Fruit fly (Drosophila melanogaster) whole organism, embryonic: Measurements from ENCODE around the gene Jhbp12.
A peak's percentile ranks its signal among the peaks of the same experiment; 100 is the strongest.

Source experiments
- Abd-B ChIP-seq: fragments of 200-800 bp; sonication (Bioruptor generic); optimal IDR thresholded peaks from 2 replicates; lab custom pipeline; 2018; ENCODE audit warnings: missing biosample characterization, mild to moderate bottlenecking, missing genetic modification characterization, moderate library complexity
- Ada2b ChIP-seq: fragments of 200-800 bp; sonication (Bioruptor generic); IDR thresholded peaks from 2 replicates; pipeline ENCODE4 v1.3.6; 2022; ENCODE audit warnings: missing biosample characterization, missing genetic modification characterization
- Adf1 ChIP-seq: fragments of 200-800 bp; sonication (Bioruptor generic); IDR thresholded peaks from 2 replicates; pipeline ENCODE4 v1.3.6; 2022; ENCODE audit warnings: missing biosample characterization, missing genetic modification characterization
- Aef1 ChIP-seq: fragments of 200-800 bp; sonication (Bioruptor generic); IDR thresholded peaks from 3 replicates; pipeline ENCODE4 v1.3.6; 2022; ENCODE audit warnings: missing biosample characterization, missing genetic modification characterization
- Atf3 ChIP-seq: fragments of 200-800 bp; sonication (Bioruptor generic); optimal IDR thresholded peaks from 3 replicates; lab custom pipeline; 2016; ENCODE audit warnings: missing biosample characterization, missing genetic modification characterization
- BEAF-32 ChIP-seq: fragments of 200-800 bp; sonication (Bioruptor generic); optimal IDR thresholded peaks from 3 replicates; lab custom pipeline; 2017; ENCODE audit warnings: missing biosample characterization, missing genetic modification characterization, mild to moderate bottlenecking, moderate library complexity, missing genetic modification reagents
- CG10654 ChIP-seq: fragments of 200-800 bp; sonication (Bioruptor generic); optimal IDR thresholded peaks from 2 replicates; lab custom pipeline; 2016; ENCODE audit warnings: missing biosample characterization, missing genetic modification characterization
- CG11398 ChIP-seq: fragments of 200-800 bp; sonication (Bioruptor generic); optimal IDR thresholded peaks from 2 replicates; lab custom pipeline; 2016; ENCODE audit warnings: missing biosample characterization, missing genetic modification characterization
- CG12659 ChIP-seq: fragments of 200-800 bp; sonication (Bioruptor generic); optimal IDR thresholded peaks from 3 replicates; lab custom pipeline; 2017; ENCODE audit warnings: mild to moderate bottlenecking, missing biosample characterization, missing genetic modification reagents, missing genetic modification characterization
- CG13296 ChIP-seq: fragments of 200-800 bp; sonication (Bioruptor generic); optimal IDR thresholded peaks from 3 replicates; lab custom pipeline; 2018; ENCODE audit warnings: missing biosample characterization, mild to moderate bottlenecking, missing genetic modification characterization
- CG2199 ChIP-seq: fragments of 200-800 bp; sonication (Bioruptor generic); IDR thresholded peaks from 3 replicates; pipeline ENCODE4 v1.3.6; 2022; ENCODE audit warnings: missing biosample characterization, missing genetic modification characterization
- CG34376 ChIP-seq: fragments of 200-800 bp; sonication (Bioruptor generic); optimal IDR thresholded peaks from 2 replicates; lab custom pipeline; 2018; ENCODE audit warnings: missing biosample characterization, mild to moderate bottlenecking, missing genetic modification characterization
- CG42726 ChIP-seq: fragments of 200-800 bp; sonication (Bioruptor generic); IDR thresholded peaks from 2 replicates; pipeline ENCODE4 v1.3.6; 2022; ENCODE audit warnings: missing biosample characterization, missing genetic modification characterization; ENCODE audit not compliant: partially characterized antibody
- CG4617 ChIP-seq: fragments of 200-800 bp; sonication (Bioruptor generic); optimal IDR thresholded peaks from 3 replicates; lab custom pipeline; 2016; ENCODE audit warnings: missing biosample characterization, missing genetic modification characterization, borderline replicate concordance
- CG8290 ChIP-seq, 3 experiments: fragments of 200-800 bp; sonication (Bioruptor generic); optimal IDR thresholded peaks; 2 replicates each; lab custom pipeline; 2016 to 2019; ENCODE audit warnings: missing biosample characterization in 3 of 3, missing genetic modification characterization in 3 of 3, mild to moderate bottlenecking in 2 of 3, moderate library complexity in 1 of 3
- CG8944 ChIP-seq: fragments of 200-800 bp; sonication (Bioruptor generic); optimal IDR thresholded peaks from 3 replicates; lab custom pipeline; 2016; ENCODE audit warnings: missing biosample characterization, missing genetic modification characterization
- CHES-1-like ChIP-seq: fragments of 200-800 bp; sonication (Bioruptor generic); optimal IDR thresholded peaks from 2 replicates; lab custom pipeline; 2016; ENCODE audit warnings: missing biosample characterization, missing genetic modification characterization
- Deaf1 ChIP-seq: fragments of 200-800 bp; optimal IDR thresholded peaks from 3 replicates; lab custom pipeline; 2019; ENCODE audit warnings: missing biosample characterization, mild to moderate bottlenecking, missing genetic modification characterization, moderate library complexity
- ERR ChIP-seq: fragments of 200-800 bp; sonication (Bioruptor generic); optimal IDR thresholded peaks from 2 replicates; lab custom pipeline; 2016; ENCODE audit warnings: missing biosample characterization, missing genetic modification characterization
- H15 ChIP-seq: fragments of 200-800 bp; sonication (Bioruptor generic); IDR thresholded peaks from 3 replicates; pipeline ENCODE4 v1.3.6; 2022; ENCODE audit warnings: missing biosample characterization, missing genetic modification characterization
- HmgD ChIP-seq: fragments of 200-800 bp; sonication (Bioruptor generic); optimal IDR thresholded peaks from 3 replicates; lab custom pipeline; 2016; ENCODE audit warnings: missing biosample characterization, missing genetic modification characterization
- Hmx ChIP-seq: fragments of 200-800 bp; sonication (Bioruptor generic); optimal IDR thresholded peaks from 2 replicates; lab custom pipeline; 2016; ENCODE audit warnings: missing biosample characterization, missing genetic modification characterization
- MTF-1 ChIP-seq: fragments of 200-800 bp; sonication (Bioruptor generic); optimal IDR thresholded peaks from 2 replicates; lab custom pipeline; 2018; ENCODE audit warnings: missing biosample characterization, mild to moderate bottlenecking, missing genetic modification characterization, borderline replicate concordance
- Mes4 ChIP-seq: fragments of 200-800 bp; sonication (Bioruptor generic); optimal IDR thresholded peaks from 2 replicates; lab custom pipeline; 2016; ENCODE audit warnings: missing biosample characterization, missing genetic modification characterization
- Myb ChIP-seq: fragments of 200-800 bp; sonication (Bioruptor generic); optimal IDR thresholded peaks from 2 replicates; lab custom pipeline; 2016; ENCODE audit warnings: missing biosample characterization, missing genetic modification characterization
- Sin3A ChIP-seq: fragments of >200 bp; optimal IDR thresholded peaks from 2 replicates; lab custom pipeline; 2018
- Trl ChIP-seq, 3 experiments: fragments of >200 bp in 2 of 3; fragments of 200-800 bp in 1 of 3; sonication (Bioruptor generic) in 1 of 3; optimal IDR thresholded peaks; 2 replicates in 1 of 3; 3 replicates in 2 of 3; lab custom pipeline; 2016 to 2017; ENCODE audit warnings: missing biosample characterization in 1 of 3, missing genetic modification characterization in 1 of 3
- al ChIP-seq: fragments of 200-800 bp; sonication (Bioruptor generic); IDR thresholded peaks from 2 replicates; pipeline ENCODE4 v1.3.6; 2022; ENCODE audit warnings: missing biosample characterization, missing genetic modification characterization
- chn ChIP-seq: fragments of 200-800 bp; sonication (Bioruptor generic); optimal IDR thresholded peaks from 2 replicates; lab custom pipeline; 2016; ENCODE audit warnings: missing biosample characterization, missing genetic modification characterization
- disco-r ChIP-seq: fragments of 200-800 bp; sonication (Bioruptor generic); optimal IDR thresholded peaks from 2 replicates; lab custom pipeline; 2016; ENCODE audit warnings: missing biosample characterization, missing genetic modification characterization
- dmrt11E ChIP-seq: fragments of 200-800 bp; sonication (Bioruptor generic); optimal IDR thresholded peaks from 3 replicates; lab custom pipeline; 2018; ENCODE audit warnings: missing biosample characterization, mild to moderate bottlenecking, missing genetic modification characterization, moderate library complexity
- dysf ChIP-seq: fragments of 200-800 bp; sonication (Bioruptor generic); IDR thresholded peaks from 3 replicates; pipeline ENCODE4 v1.3.6; 2022; ENCODE audit warnings: missing biosample characterization, missing genetic modification characterization
- ftz-f1 ChIP-seq: fragments of 200-800 bp; sonication (Bioruptor generic); optimal IDR thresholded peaks from 2 replicates; lab custom pipeline; 2016; ENCODE audit warnings: missing biosample characterization, missing genetic modification characterization
- grau ChIP-seq: fragments of 200-800 bp; optimal IDR thresholded peaks from 3 replicates; lab custom pipeline; 2019; ENCODE audit warnings: missing biosample characterization, mild to moderate bottlenecking, missing genetic modification characterization, moderate library complexity
- grn ChIP-seq: fragments of 200-800 bp; sonication (Bioruptor generic); optimal IDR thresholded peaks from 3 replicates; lab custom pipeline; 2017; ENCODE audit warnings: missing biosample characterization, missing genetic modification characterization
- lab ChIP-seq: fragments of 200-800 bp; sonication (Bioruptor generic); optimal IDR thresholded peaks from 3 replicates; lab custom pipeline; 2017; ENCODE audit warnings: missing biosample characterization, missing genetic modification characterization, mild to moderate bottlenecking, moderate library complexity, missing genetic modification reagents
- mam ChIP-seq: fragments of 200-800 bp; sonication (Bioruptor generic); optimal IDR thresholded peaks from 3 replicates; lab custom pipeline; 2016; ENCODE audit warnings: missing biosample characterization, missing genetic modification characterization
- onecut ChIP-seq: fragments of 200-800 bp; sonication (Bioruptor generic); IDR thresholded peaks from 2 replicates; pipeline ENCODE4 v1.3.6; 2022; ENCODE audit warnings: missing biosample characterization, missing genetic modification characterization
- pb ChIP-seq: fragments of 200-800 bp; sonication (Bioruptor generic); optimal IDR thresholded peaks from 3 replicates; lab custom pipeline; 2016; ENCODE audit warnings: missing biosample characterization, missing genetic modification characterization
- repo ChIP-seq: fragments of 200-800 bp; sonication (Bioruptor generic); optimal IDR thresholded peaks from 2 replicates; lab custom pipeline; 2016; ENCODE audit warnings: missing biosample characterization, missing genetic modification characterization
- rib ChIP-seq: fragments of 200-800 bp; sonication (Bioruptor generic); IDR thresholded peaks from 2 replicates; pipeline ENCODE4 v1.3.6; 2022; ENCODE audit warnings: missing biosample characterization, missing genetic modification characterization
- schlank ChIP-seq: fragments of 200-800 bp; sonication (Bioruptor generic); optimal IDR thresholded peaks from 2 replicates; lab custom pipeline; 2018; ENCODE audit warnings: missing biosample characterization, mild to moderate bottlenecking, missing genetic modification characterization
- sim ChIP-seq: fragments of 200-800 bp; sonication (Bioruptor generic); IDR thresholded peaks from 2 replicates; pipeline ENCODE4 v1.3.6; 2022; ENCODE audit warnings: missing biosample characterization, missing genetic modification characterization
- slbo ChIP-seq: fragments of 200-800 bp; sonication (Bioruptor generic); IDR thresholded peaks from 2 replicates; pipeline ENCODE4 v1.3.6; 2022; ENCODE audit warnings: missing biosample characterization, missing genetic modification characterization
- sug ChIP-seq: fragments of 200-800 bp; optimal IDR thresholded peaks from 2 replicates; lab custom pipeline; 2019; ENCODE audit warnings: missing biosample characterization, mild to moderate bottlenecking, missing genetic modification characterization, moderate library complexity
- tin ChIP-seq: fragments of 200-800 bp; sonication (Bioruptor generic); optimal IDR thresholded peaks from 3 replicates; lab custom pipeline; 2016; ENCODE audit warnings: missing biosample characterization, missing genetic modification characterization
- tio ChIP-seq: fragments of 200-800 bp; sonication (Bioruptor generic); optimal IDR thresholded peaks from 2 replicates; lab custom pipeline; 2017; ENCODE audit warnings: missing biosample characterization, missing genetic modification characterization, inconsistent platforms
- tna ChIP-seq: fragments of 200-800 bp; sonication (Bioruptor generic); IDR thresholded peaks from 2 replicates; pipeline ENCODE4 v1.3.6; 2022; ENCODE audit warnings: missing biosample characterization, missing genetic modification characterization; ENCODE audit not compliant: partially characterized antibody
- zen2 ChIP-seq: fragments of 200-800 bp; sonication (Bioruptor generic); IDR thresholded peaks from 3 replicates; pipeline ENCODE4 v1.3.6; 2022; ENCODE audit warnings: missing biosample characterization, missing genetic modification characterization; ENCODE audit not compliant: partially characterized antibody

The Jhbp12 gene

DNA sequence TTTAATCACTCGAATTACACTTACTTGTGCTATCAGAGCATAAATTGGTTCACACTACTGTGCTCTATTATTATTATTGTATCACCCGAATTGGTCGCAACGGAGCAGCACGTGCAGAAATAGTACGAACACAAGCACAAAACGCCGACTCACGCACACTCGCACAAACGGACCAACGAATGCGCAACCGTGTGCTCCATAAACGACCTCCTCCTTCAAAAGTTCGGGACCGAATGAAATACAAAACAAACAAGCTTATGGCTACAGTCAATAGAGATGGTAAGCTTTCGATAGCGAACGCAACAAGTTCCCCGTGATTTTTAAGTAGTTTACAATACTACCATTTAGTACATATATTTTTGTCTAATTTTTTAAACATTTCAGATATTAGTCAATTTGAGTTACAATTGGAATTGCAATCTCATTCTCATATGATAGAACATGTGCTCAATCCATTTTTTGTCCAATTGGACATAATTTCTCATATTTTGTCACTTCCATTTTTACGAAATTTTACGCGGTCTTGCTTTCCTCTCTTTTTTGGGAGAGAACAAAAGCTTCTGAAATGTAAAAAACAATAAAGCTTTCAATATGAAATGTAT is 19.2 kb downstream of the Jhbp12 start, which contains the start of gene Cftr:
Gene Cftr (minus strand): TSS at position 239 of the 602 bp plus-strand sequence.
- peak; percentile 33 for TF ChIP-seq Myb (GFP tag; lab: Kevin White, UChicago)
- TF ChIP-seq mam, result peak; percentile 60
- TF ChIP-seq CG2199 (GFP tag; lab: Robert Waterston, UW), result no peak
- peak; percentile 42; the same call in 1 of the 3 replicates for TF ChIP-seq dysf (GFP tag; lab: Robert Waterston, UW)
- peak; percentile 73 for TF ChIP-seq slbo (GFP tag; lab: Robert Waterston, UW)
- peak; percentile 31 for TF ChIP-seq chn
- TF ChIP-seq ftz-f1 (GFP tag; lab: Kevin White, UChicago), result peak; percentile 75
- TF ChIP-seq CG12659 (GFP tag; lab: Kevin White, UChicago), result peak; percentile 55
- TF ChIP-seq lab, result peak; percentile 83
- no peak for TF ChIP-seq sim (GFP tag; lab: Robert Waterston, UW)
- TF ChIP-seq al (GFP tag; lab: Robert Waterston, UW), result peak; percentile 18; the same call in 1 of the 2 replicates
- no peak for TF ChIP-seq CG11398 (GFP tag; lab: Kevin White, UChicago)
- TF ChIP-seq Adf1, result peak; percentile 9; the same call in 1 of the 2 replicates
- TF ChIP-seq rib, result peak; percentile 67; the same call in 1 of the 2 replicates
- TF ChIP-seq BEAF-32 (GFP tag; lab: Kevin White, UChicago), result peak; percentile 46
- no peak for TF ChIP-seq pb (GFP tag; lab: Kevin White, UChicago)
- TF ChIP-seq MTF-1, result peak; percentile 70
- TF ChIP-seq CG10654, result peak; percentile 15
- peak; percentile 39 for TF ChIP-seq CG13296 (GFP tag; lab: Kevin White, UChicago)
- no peak for TF ChIP-seq CG8290 (GFP tag; optimal IDR thresholded peaks at IDR 0.05; lab: Kevin White, UChicago)
- TF ChIP-seq CG8290 (tag; optimal IDR thresholded peaks at IDR 0.05; lab: Kevin White, UChicago), result peak in 1 of 2 experiments; percentile 84
- no peak for TF ChIP-seq Hmx (GFP tag; lab: Kevin White, UChicago)
- TF ChIP-seq Deaf1 (tag; lab: Kevin White, UChicago), result peak; percentile 83
- no peak for TF ChIP-seq dmrt11E (tag; lab: Kevin White, UChicago)
- TF ChIP-seq Mes4 (GFP tag; lab: Kevin White, UChicago), result peak; percentile 1
- TF ChIP-seq onecut (GFP tag; lab: Robert Waterston, UW), result peak; percentile 48; the same call in 1 of the 2 replicates
- TF ChIP-seq sug (tag; lab: Kevin White, UChicago), result peak; percentile 57
- peak; percentile 12 for TF ChIP-seq CG4617 (GFP tag; lab: Kevin White, UChicago)
- TF ChIP-seq Aef1, result peak; percentile 30; the same call in 1 of the 3 replicates
- TF ChIP-seq Atf3, result no peak
- TF ChIP-seq tin, result peak; percentile 11
- peak; percentile 12 for TF ChIP-seq schlank (tag; lab: Kevin White, UChicago)
- peak; percentile 68 for TF ChIP-seq CG34376
- TF ChIP-seq CHES-1-like (GFP tag; lab: Kevin White, UChicago), result peak; percentile 63
- peak; percentile 69 for TF ChIP-seq grn (GFP tag; lab: Kevin White, UChicago)
- TF ChIP-seq Trl (optimal IDR thresholded peaks at IDR 0.05; lab: Kevin White, UChicago), result peak in 1 of 2 experiments; percentile 70
- TF ChIP-seq Trl (GFP tag; optimal IDR thresholded peaks at IDR 0.05; lab: Kevin White, UChicago), result peak; percentile 26
- peak; percentile 24; the same call in 1 of the 3 replicates for TF ChIP-seq zen2 (GFP tag; lab: Robert Waterston, UW)
- peak; percentile 41; the same call in 1 of the 2 replicates for TF ChIP-seq tna (GFP tag; lab: Robert Waterston, UW)
- TF ChIP-seq Sin3A (lab: Kevin White, UChicago), result no peak
- TF ChIP-seq Ada2b (GFP tag; lab: Robert Waterston, UW), result peak; percentile 49
- peak; percentile 13 for TF ChIP-seq HmgD (GFP tag; lab: Kevin White, UChicago)
- peak; percentile 66; the same call in 1 of the 2 replicates for TF ChIP-seq CG42726 (GFP tag; lab: Robert Waterston, UW)
- no peak for TF ChIP-seq grau (tag; lab: Kevin White, UChicago)
- no peak for TF ChIP-seq tio (GFP tag; lab: Kevin White, UChicago)
- TF ChIP-seq H15 (GFP tag; lab: Robert Waterston, UW), result peak; percentile 57; the same call in 2 of the 3 replicates
- peak; percentile 5 for TF ChIP-seq disco-r
- no peak for TF ChIP-seq CG8944
- peak; percentile 52 for TF ChIP-seq ERR (GFP tag; lab: Kevin White, UChicago)
- peak; percentile 33 for TF ChIP-seq repo
- TF ChIP-seq Abd-B, result no peak
